Worm (Caenorhabditis elegans): ENCODE data around the gene Y62E10A.20.

The Y62E10A.20 gene

ce11 chrIV:13353143-13353773 is 32.6 kb downstream of the Y62E10A.20 start, which contains the start of the genes rec-8 and mex-5 (continued):
- no peak for TF ChIP-seq cebp-1 (GFP tag; IDR thresholded peaks at IDR 0.05)
- TF ChIP-seq cebp-1 (tag; optimal IDR thresholded peaks at IDR 0.05) = no peak
- TF ChIP-seq ztf-26 (tag; optimal IDR thresholded peaks at IDR 0.05) = no peak
- TF ChIP-seq egl-44 (GFP tag; IDR thresholded peaks at IDR 0.05) = no peak
- TF ChIP-seq let-607 (tag; optimal IDR thresholded peaks at IDR 0.05) = no peak
- TF ChIP-seq lag-1 (GFP tag; IDR thresholded peaks at IDR 0.05) = no peak
- peak; percentile 84 for TF ChIP-seq B0019.2 (GFP tag; conservative IDR thresholded peaks at IDR 0.05)
- no peak for TF ChIP-seq ZK185.1 (tag; optimal IDR thresholded peaks at IDR 0.05; ENCODE audit: poor library complexity, severe bottlenecking)
- peak; percentile 85 for TF ChIP-seq tlf-1 (GFP tag; optimal IDR thresholded peaks at IDR 0.05)
- no peak for TF ChIP-seq let-526 (GFP tag; IDR thresholded peaks at IDR 0.05)
- no peak for TF ChIP-seq nhr-27 (tag; optimal IDR thresholded peaks at IDR 0.05)
- TF ChIP-seq chd-7 (tag; optimal IDR thresholded peaks at IDR 0.05) = no peak
- no peak for TF ChIP-seq ama-1 (optimal IDR thresholded peaks at IDR 0.05)
- TF ChIP-seq ama-1 (GFP tag; optimal IDR thresholded peaks at IDR 0.05) = no peak
- no peak for TF ChIP-seq lsy-27 (tag; optimal IDR thresholded peaks at IDR 0.05; ENCODE audit: borderline replicate concordance, insufficient read depth)
- TF ChIP-seq K11D2.4 (GFP tag; IDR thresholded peaks at IDR 0.05) = no peak
- peak; percentile 90 for TF ChIP-seq snpc-1.3 (tag; optimal IDR thresholded peaks at IDR 0.05; ENCODE audit: insufficient read depth)
- TF ChIP-seq Y56A3A.18 (GFP tag; IDR thresholded peaks at IDR 0.05) = no peak
- TF ChIP-seq lin-40 (tag; optimal IDR thresholded peaks at IDR 0.05) = no peak
- TF ChIP-seq ztf-3 (GFP tag; optimal IDR thresholded peaks at IDR 0.05) = no peak
- peak; percentile 47; the same call in 1 of the 2 replicates for TF ChIP-seq hmg-1.2 (GFP tag; IDR thresholded peaks at IDR 0.05)
- TF ChIP-seq pha-4 (tag; optimal IDR thresholded peaks at IDR 0.05) = no peak
- TF ChIP-seq madf-6 (GFP tag; IDR thresholded peaks at IDR 0.05) = peak; percentile 98
- no peak for TF ChIP-seq sea-2 (GFP tag; IDR thresholded peaks at IDR 0.05)
- TF ChIP-seq lin-26 (GFP tag; IDR thresholded peaks at IDR 0.05) = no peak
- peak; percentile 64; the same call in 1 of the 2 replicates for TF ChIP-seq ekl-4 (GFP tag; IDR thresholded peaks at IDR 0.05)
- TF ChIP-seq dpff-1 (tag; optimal IDR thresholded peaks at IDR 0.05) = no peak
- TF ChIP-seq ceh-91 (GFP tag; IDR thresholded peaks at IDR 0.05) = peak; percentile 94
- no peak for TF ChIP-seq gei-17 (GFP tag; optimal IDR thresholded peaks at IDR 0.05)
- no peak for TF ChIP-seq ceh-79 (tag; optimal IDR thresholded peaks at IDR 0.05)
- TF ChIP-seq Y53G8AR.9 (GFP tag; conservative IDR thresholded peaks at IDR 0.05) = 0 out of 2 replicates have a peak, but pooled peaks have one; percentile 38

- TF ChIP-seq lin-26 (GFP tag; IDR thresholded peaks at IDR 0.05) (no peak), tlf-1 (GFP tag; optimal IDR thresholded peaks at IDR 0.05) (no peak), ztf-28 (GFP tag; IDR thresholded peaks at IDR 0.05) (no peak), nhr-120 (GFP tag; IDR thresholded peaks at IDR 0.05) (no peak), madf-3 (GFP tag; IDR thresholded peaks at IDR 0.05) (0 out of 2 replicates have a peak, but pooled peaks have one; percentile 25), madf-6 (GFP tag; IDR thresholded peaks at IDR 0.05) (peak; percentile 42; the same call in 1 of the 2 replicates), Y53F4B.3 (GFP tag; IDR thresholded peaks at IDR 0.05) (no peak), akir-1 (GFP tag; optimal IDR thresholded peaks at IDR 0.05) (no peak), Y53G8AR.9 (GFP tag; conservative IDR thresholded peaks at IDR 0.05) (0 out of 2 replicates have a peak, but pooled peaks have one; percentile 46), attf-6 (GFP tag; IDR thresholded peaks at IDR 0.05) (peak; percentile 72), athp-1 (tag; optimal IDR thresholded peaks at IDR 0.05) (peak; percentile 72), cebp-2 (GFP tag; IDR thresholded peaks at IDR 0.05) (peak; percentile 93; the same call in 1 of the 2 replicates), ekl-4 (GFP tag; IDR thresholded peaks at IDR 0.05) (peak; percentile 47; the same call in 1 of the 2 replicates), F57C9.4 (tag; optimal IDR thresholded peaks at IDR 0.05) (no peak), rcor-1 (GFP tag; IDR thresholded peaks at IDR 0.05) (no peak), egl-44 (GFP tag; IDR thresholded peaks at IDR 0.05) (no peak), ceh-79 (tag; optimal IDR thresholded peaks at IDR 0.05) (no peak), zfh-2 (GFP tag; conservative IDR thresholded peaks at IDR 0.05) (peak; percentile 80), aptf-3 (GFP tag; IDR thresholded peaks at IDR 0.05) (0 out of 2 replicates have a peak, but pooled peaks have one; percentile 63), ceh-27 (GFP tag; optimal IDR thresholded peaks at IDR 0.05) (no peak), pbrm-1 (GFP tag; IDR thresholded peaks at IDR 0.05) (peak; percentile 38; the same call in 1 of the 2 replicates), snpc-4 (GFP tag; optimal IDR thresholded peaks at IDR 0.05) (no peak), snpc-4 (tag; optimal IDR thresholded peaks at IDR 0.05) (peak in 1 of 4 experiments; percentile 18)
Observed at ce11 chrIV:13348592-13348991, 37.3 kb downstream of the Y62E10A.20 start, which contains the start of gene W02A2.12. W02A2.12 (minus strand) TSS chrIV:13348831.

Measured in whole organism, young adult.